Fruit fly (Drosophila melanogaster) whole organism, wandering third instar larva: ENCODE results near the gene Apc.
A peak's percentile ranks its signal among the peaks of the same experiment; 100 is the strongest.

ENCODE experiments used
- CrebA ChIP-seq: fragments of 200-800 bp; sonication (Bioruptor generic); optimal IDR thresholded peaks from 2 replicates; lab custom pipeline; 2016; ENCODE audit warnings: missing biosample characterization, mild to moderate bottlenecking, missing genetic modification characterization, borderline replicate concordance
- GATAd ChIP-seq: sonication (Bioruptor generic); optimal IDR thresholded peaks from 2 replicates; lab custom pipeline; 2016; ENCODE audit warnings: missing biosample characterization, missing genetic modification characterization
- HLH106 ChIP-seq: fragments of 200-800 bp; optimal IDR thresholded peaks from 3 replicates; lab custom pipeline; 2019; ENCODE audit warnings: missing biosample characterization, mild to moderate bottlenecking, missing genetic modification characterization, moderate library complexity
- Hnf4 ChIP-seq: fragments of 200-800 bp; sonication (Bioruptor generic); optimal IDR thresholded peaks from 2 replicates; lab custom pipeline; 2016; ENCODE audit warnings: missing biosample characterization, mild to moderate bottlenecking, missing genetic modification characterization
- Hr78 ChIP-seq: fragments of >200 bp; optimal IDR thresholded peaks from 2 replicates; lab custom pipeline; 2017; ENCODE audit warnings: missing biosample characterization, missing genetic modification characterization
- Myc ChIP-seq: fragments of >200 bp; optimal IDR thresholded peaks from 2 replicates; lab custom pipeline; 2017
- OdsH ChIP-seq: fragments of 200-800 bp; sonication (Bioruptor generic); optimal IDR thresholded peaks from 2 replicates; lab custom pipeline; 2016; ENCODE audit warnings: missing biosample characterization, mild to moderate bottlenecking, missing genetic modification characterization
- fru ChIP-seq: fragments of 200-800 bp; sonication (Bioruptor generic); optimal IDR thresholded peaks from 3 replicates; lab custom pipeline; 2016; ENCODE audit warnings: missing biosample characterization, mild to moderate bottlenecking, missing genetic modification characterization
- h ChIP-seq: fragments of 200-800 bp; sonication (Bioruptor generic); optimal IDR thresholded peaks from 3 replicates; lab custom pipeline; 2016; ENCODE audit warnings: missing biosample characterization, mild to moderate bottlenecking, missing genetic modification characterization
- lola ChIP-seq: fragments of >200 bp; optimal IDR thresholded peaks from 2 replicates; lab custom pipeline; 2017; ENCODE audit warnings: missing biosample characterization, missing genetic modification characterization
- psq ChIP-seq: fragments of 200-800 bp; sonication (Bioruptor generic); optimal IDR thresholded peaks from 3 replicates; lab custom pipeline; 2017; ENCODE audit warnings: missing biosample characterization, mild to moderate bottlenecking, missing genetic modification characterization, moderate library complexity
- rgr ChIP-seq: fragments of 200-800 bp; sonication (Bioruptor generic); optimal IDR thresholded peaks from 3 replicates; lab custom pipeline; 2016; ENCODE audit warnings: missing biosample characterization, mild to moderate bottlenecking, missing genetic modification characterization

dm6 chr3R:28819555-28820305 lies 24.8 kb downstream of the Apc start, which contains the start of the genes CG1523 and CG1647:
- peak; percentile 55 for TF ChIP-seq psq (GFP tag; lab: Kevin White, UChicago)
- no peak for TF ChIP-seq Hr78
- no peak for TF ChIP-seq CrebA (GFP tag; lab: Kevin White, UChicago)
- TF ChIP-seq GATAd = no peak
- TF ChIP-seq Hnf4 (GFP tag; lab: Kevin White, UChicago) = no peak
- TF ChIP-seq lola (GFP tag; lab: Kevin White, UChicago) = no peak
- peak; percentile 49 for TF ChIP-seq OdsH (GFP tag; lab: Kevin White, UChicago)
- peak; percentile 70 for TF ChIP-seq rgr (GFP tag; lab: Kevin White, UChicago)
- no peak for TF ChIP-seq h (GFP tag; lab: Kevin White, UChicago)
- TF ChIP-seq HLH106 = peak; percentile 81
- TF ChIP-seq fru = no peak
- TF ChIP-seq Myc = no peak
